Worm (Caenorhabditis elegans) whole organism, mixed stage, embryonic: ENCODE measurements around the gene madf-5.

Experiments used
- M03D4.4 ChIP-seq: sonication (generic microtip); optimal IDR thresholded peaks from 2 replicates; lab custom pipeline; 2017; ENCODE audit warnings: mild to moderate bottlenecking, missing genetic modification characterization, missing compliant biosample characterization
- blmp-1 ChIP-seq: fragments of 150-350 bp; optimal IDR thresholded peaks from 2 replicates; lab custom pipeline; 2014; ENCODE audit warnings: missing biosample characterization, missing genetic modification characterization
- ceh-43 ChIP-seq: fragments of 200-800 bp; sonication (Bioruptor generic); optimal IDR thresholded peaks from 2 replicates; lab custom pipeline; 2018; ENCODE audit warnings: mild to moderate bottlenecking, missing genetic modification characterization, moderate library complexity, missing compliant biosample characterization
- ceh-83 ChIP-seq: fragments of 200-800 bp; sonication (Bioruptor generic); optimal IDR thresholded peaks from 2 replicates; lab custom pipeline; 2018; ENCODE audit warnings: mild to moderate bottlenecking, missing genetic modification characterization, missing compliant biosample characterization
- ces-1 ChIP-seq: fragments of 150-350 bp; optimal IDR thresholded peaks from 2 replicates; lab custom pipeline; 2014; ENCODE audit warnings: missing biosample characterization, missing genetic modification reagents, missing genetic modification characterization
- cnd-1 ChIP-seq: fragments of 200-800 bp; sonication (Bioruptor generic); optimal IDR thresholded peaks from 2 replicates; lab custom pipeline; 2018; ENCODE audit warnings: mild to moderate bottlenecking, missing genetic modification characterization, missing compliant biosample characterization
- drap-1 ChIP-seq: fragments of 200-800 bp; sonication (Bioruptor generic); optimal IDR thresholded peaks from 3 replicates; lab custom pipeline; 2018; ENCODE audit warnings: mild to moderate bottlenecking, missing genetic modification characterization, missing compliant biosample characterization
- elt-1 ChIP-seq: sonication (generic microtip); optimal IDR thresholded peaks from 2 replicates; lab custom pipeline; 2017; ENCODE audit warnings: missing genetic modification characterization, mild to moderate bottlenecking, missing compliant biosample characterization, antibody characterized with exemption, moderate library complexity, borderline replicate concordance; ENCODE audit not compliant: insufficient read depth
- elt-3 ChIP-seq: fragments of 150-350 bp; optimal IDR thresholded peaks from 2 replicates; lab custom pipeline; 2014; ENCODE audit warnings: missing biosample characterization, missing genetic modification characterization
- flh-1 ChIP-seq: fragments of 200-800 bp; sonication (Bioruptor generic); optimal IDR thresholded peaks from 2 replicates; lab custom pipeline; 2018; ENCODE audit warnings: mild to moderate bottlenecking, missing genetic modification characterization, moderate library complexity, missing compliant biosample characterization
- ham-2 ChIP-seq: fragments of 200-800 bp; sonication (Bioruptor generic); optimal IDR thresholded peaks from 2 replicates; lab custom pipeline; 2018; ENCODE audit warnings: mild to moderate bottlenecking, missing genetic modification characterization, missing compliant biosample characterization
- hlh-1 ChIP-seq: fragments of 150-350 bp; optimal IDR thresholded peaks from 2 replicates; lab custom pipeline; 2014; ENCODE audit warnings: missing biosample characterization, missing genetic modification reagents, missing genetic modification characterization
- lin-13 ChIP-seq: fragments of 150-350 bp; optimal IDR thresholded peaks from 2 replicates; lab custom pipeline; 2014; ENCODE audit warnings: missing biosample characterization, missing genetic modification characterization
- lin-32 ChIP-seq: fragments of 200-800 bp; sonication (Bioruptor generic); optimal IDR thresholded peaks from 2 replicates; lab custom pipeline; 2018; ENCODE audit warnings: mild to moderate bottlenecking, missing genetic modification characterization, missing compliant biosample characterization
- lsy-2 ChIP-seq: fragments of 150-350 bp; optimal IDR thresholded peaks from 2 replicates; lab custom pipeline; 2014; ENCODE audit warnings: missing biosample characterization, missing genetic modification characterization
- mab-5 ChIP-seq: fragments of 150-350 bp; optimal IDR thresholded peaks from 2 replicates; lab custom pipeline; 2014; ENCODE audit warnings: missing biosample characterization, missing genetic modification characterization
- mep-1 ChIP-seq: fragments of 150-350 bp; optimal IDR thresholded peaks from 2 replicates; lab custom pipeline; 2017; ENCODE audit warnings: missing biosample characterization, missing genetic modification reagents, missing genetic modification characterization, inconsistent platforms
- mls-2 ChIP-seq: sonication (generic microtip); optimal IDR thresholded peaks from 2 replicates; lab custom pipeline; 2016; ENCODE audit warnings: mild to moderate bottlenecking, missing genetic modification characterization, moderate library complexity, missing compliant biosample characterization
- nhr-12 ChIP-seq: fragments of 150-350 bp; optimal IDR thresholded peaks from 2 replicates; lab custom pipeline; 2014; ENCODE audit warnings: missing biosample characterization, missing genetic modification characterization
- nhr-2 ChIP-seq: fragments of 150-350 bp; optimal IDR thresholded peaks from 2 replicates; lab custom pipeline; 2014; ENCODE audit warnings: missing biosample characterization, missing genetic modification characterization
- nhr-237 ChIP-seq: fragments of 150-350 bp; optimal IDR thresholded peaks from 2 replicates; lab custom pipeline; 2014; ENCODE audit warnings: missing biosample characterization, missing genetic modification characterization
- nhr-28 ChIP-seq: fragments of 150-350 bp; optimal IDR thresholded peaks from 2 replicates; lab custom pipeline; 2014; ENCODE audit warnings: missing biosample characterization, missing genetic modification characterization
- nhr-76 ChIP-seq: sonication (generic microtip); optimal IDR thresholded peaks from 2 replicates; lab custom pipeline; 2017; ENCODE audit warnings: missing biosample characterization, missing genetic modification characterization
- pha-4 ChIP-seq: fragments of 150-350 bp; optimal IDR thresholded peaks from 2 replicates; lab custom pipeline; 2018; ENCODE audit warnings: missing biosample characterization, missing genetic modification reagents, missing genetic modification characterization
- sem-2 ChIP-seq: fragments of 200-800 bp; sonication (Bioruptor generic); optimal IDR thresholded peaks from 2 replicates; lab custom pipeline; 2018; ENCODE audit warnings: mild to moderate bottlenecking, missing genetic modification characterization, missing compliant biosample characterization
- snpc-4 ChIP-seq: fragments of 150-350 bp; optimal IDR thresholded peaks from 2 replicates; lab custom pipeline; 2014; ENCODE audit warnings: missing biosample characterization, missing genetic modification characterization
- sptf-1 ChIP-seq: sonication (generic microtip); optimal IDR thresholded peaks from 2 replicates; lab custom pipeline; 2017; ENCODE audit warnings: mild to moderate bottlenecking, missing genetic modification characterization, moderate library complexity, missing compliant biosample characterization
- tbx-8 ChIP-seq: fragments of 200-800 bp; sonication (Bioruptor generic); optimal IDR thresholded peaks from 2 replicates; lab custom pipeline; 2018; ENCODE audit warnings: mild to moderate bottlenecking, missing genetic modification characterization, moderate library complexity, missing compliant biosample characterization
- unc-120 ChIP-seq: sonication (generic microtip); optimal IDR thresholded peaks from 2 replicates; lab custom pipeline; 2017; ENCODE audit warnings: missing genetic modification characterization, missing compliant biosample characterization; ENCODE audit not compliant: poor library complexity, severe bottlenecking
- unc-62 ChIP-seq: fragments of 150-350 bp; optimal IDR thresholded peaks from 2 replicates; lab custom pipeline; 2014; ENCODE audit warnings: missing biosample characterization, missing genetic modification reagents, missing genetic modification characterization
- zip-8 ChIP-seq: fragments of 150-350 bp; optimal IDR thresholded peaks from 2 replicates; lab custom pipeline; 2014; ENCODE audit warnings: missing biosample characterization, missing genetic modification characterization
- ztf-11 ChIP-seq: fragments of 150-350 bp; optimal IDR thresholded peaks from 2 replicates; lab custom pipeline; 2014; ENCODE audit warnings: missing biosample characterization, missing genetic modification characterization

The madf-5 gene

DNA sequence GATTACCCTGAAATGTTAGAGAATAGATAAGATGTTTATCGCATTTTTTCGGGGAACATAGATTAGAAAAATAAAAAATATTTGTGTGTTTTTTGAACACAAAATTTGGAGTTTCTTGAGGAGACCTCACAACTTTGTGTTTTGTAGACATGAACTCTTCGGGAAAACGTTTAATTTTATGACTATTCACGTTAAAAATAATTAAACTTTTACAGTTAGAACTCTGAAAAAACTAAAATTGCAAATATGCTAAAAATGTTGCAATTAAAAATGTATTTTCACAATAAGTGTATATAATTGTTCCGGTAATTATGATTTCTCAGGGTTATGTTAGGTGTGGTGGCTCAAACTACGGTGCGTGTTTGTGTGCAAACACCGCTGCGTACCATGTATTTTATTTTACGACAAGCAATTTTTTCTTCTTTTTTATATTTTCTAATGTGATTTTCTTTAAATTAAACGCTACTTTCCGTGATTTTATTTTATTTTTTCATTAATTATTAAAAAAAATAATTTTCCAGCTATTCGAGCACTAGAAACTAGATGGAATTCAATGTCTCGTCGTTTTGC, 45.1 kb upstream of the madf-5 start, which contains the start of the genes F57C2.5 and spat-1 (continued):
- TF ChIP-seq nhr-237 (peak; percentile 61), flh-1 (GFP tag; lab: Kevin White, UChicago) (no peak), zip-8 (no peak), nhr-76 (tag; lab: Kevin White, UChicago) (no peak), ztf-11 (no peak), lsy-2 (tag; lab: Kevin White, UChicago) (peak; percentile 95), elt-3 (no peak)

DNA sequence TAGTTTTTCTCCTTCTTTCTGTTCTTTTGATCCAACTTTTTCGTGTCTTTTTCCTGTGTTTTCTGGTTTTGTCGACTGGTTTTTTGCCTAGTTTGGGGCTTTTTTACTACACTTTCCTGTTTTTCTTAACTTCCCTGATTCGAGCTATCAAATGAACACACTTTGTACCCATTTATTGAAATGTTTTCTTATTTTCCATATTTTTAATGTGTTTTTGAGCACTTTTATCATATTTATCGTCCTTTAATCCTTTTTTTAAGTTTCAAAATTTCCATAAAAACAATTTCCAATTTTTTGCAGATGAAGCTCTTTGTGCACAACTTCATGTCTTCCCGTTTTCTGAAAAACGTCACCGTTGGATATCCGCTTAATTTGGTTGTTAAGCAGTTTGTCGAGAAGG, 39.4 kb upstream of the madf-5 start, which contains the start of gene C04H5.1:
Gene C04H5.1 (plus strand): TSS at position 301 of the 400 bp plus-strand sequence.
- TF ChIP-seq nhr-28 (tag; lab: Kevin White, UChicago) (no peak), nhr-76 (tag; lab: Kevin White, UChicago) (no peak), lsy-2 (tag; lab: Kevin White, UChicago) (no peak), ceh-43 (GFP tag; lab: Kevin White, UChicago) (no peak), sem-2 (GFP tag; lab: Kevin White, UChicago) (no peak), elt-3 (no peak), mep-1 (tag; lab: Kevin White, UChicago) (no peak), lin-13 (no peak), zip-8 (no peak), nhr-237 (no peak), flh-1 (GFP tag; lab: Kevin White, UChicago) (no peak), ces-1 (no peak), snpc-4 (no peak), M03D4.4 (no peak), unc-120 (no peak), nhr-12 (no peak), mls-2 (tag; lab: Kevin White, UChicago) (no peak), tbx-8 (GFP tag; lab: Kevin White, UChicago) (no peak), drap-1 (GFP tag; lab: Kevin White, UChicago) (no peak)

- TF ChIP-seq nhr-2 (tag; lab: Kevin White, UChicago) (no peak), mab-5 (no peak), elt-1 (no peak), ham-2 (GFP tag; lab: Kevin White, UChicago) (no peak), nhr-76 (tag; lab: Kevin White, UChicago) (no peak), ces-1 (no peak), mep-1 (tag; lab: Kevin White, UChicago) (no peak), lsy-2 (tag; lab: Kevin White, UChicago) (no peak), ceh-43 (GFP tag; lab: Kevin White, UChicago) (no peak), unc-120 (no peak), cnd-1 (tag; lab: Kevin White, UChicago) (no peak), lin-32 (GFP tag; lab: Kevin White, UChicago) (no peak), M03D4.4 (no peak), mls-2 (tag; lab: Kevin White, UChicago) (no peak), sptf-1 (no peak)
Measured at ce11 chrII:14537728-14538127, 35.7 kb upstream of the madf-5 start, which contains the start of the genes clec-147 and C04H5.7. clec-147 (minus strand) TSS chrII:14537828. C04H5.7 (plus strand) TSS chrII:14537946.

DNA sequence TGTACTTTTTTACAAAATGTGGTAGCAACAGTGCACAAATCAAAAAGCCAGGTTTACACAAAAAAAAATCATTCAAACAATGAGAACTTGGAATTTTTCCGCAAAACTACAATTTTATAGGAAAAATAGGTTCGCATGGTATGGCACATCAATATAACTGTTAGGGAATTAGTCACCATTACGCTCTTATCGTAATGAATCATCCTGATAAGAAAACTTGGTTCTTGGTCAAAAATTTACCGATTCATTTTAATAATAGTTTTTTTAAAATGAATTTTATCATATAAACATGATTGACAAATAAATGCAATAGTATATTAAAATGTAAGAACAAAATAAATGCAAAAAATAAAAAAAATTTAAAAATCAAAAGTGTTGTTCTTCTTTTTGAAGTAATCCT, 32.9 kb upstream of the madf-5 start:
- TF ChIP-seq nhr-28 (tag; lab: Kevin White, UChicago), result no peak
- TF ChIP-seq lsy-2 (tag; lab: Kevin White, UChicago), result no peak
- TF ChIP-seq pha-4 (tag; lab: Kevin White, UChicago), result no peak
- TF ChIP-seq mls-2 (tag; lab: Kevin White, UChicago), result no peak
- TF ChIP-seq ham-2 (GFP tag; lab: Kevin White, UChicago), result no peak
- no peak for TF ChIP-seq nhr-237
- no peak for TF ChIP-seq unc-120
- TF ChIP-seq elt-1, result no peak
- no peak for TF ChIP-seq ceh-83 (GFP tag; lab: Kevin White, UChicago)
- no peak for TF ChIP-seq lin-32 (GFP tag; lab: Kevin White, UChicago)
- TF ChIP-seq ceh-43 (GFP tag; lab: Kevin White, UChicago), result no peak
- no peak for TF ChIP-seq hlh-1 (tag; lab: Kevin White, UChicago)
- TF ChIP-seq elt-3, result no peak
- no peak for TF ChIP-seq unc-62
- TF ChIP-seq cnd-1 (tag; lab: Kevin White, UChicago), result no peak
- no peak for TF ChIP-seq M03D4.4
- TF ChIP-seq mep-1 (tag; lab: Kevin White, UChicago), result no peak
- TF ChIP-seq nhr-76 (tag; lab: Kevin White, UChicago), result no peak
- no peak for TF ChIP-seq blmp-1 (tag; lab: Kevin White, UChicago)
- TF ChIP-seq zip-8, result no peak
